Fruit fly (Drosophila melanogaster) whole organism, embryonic: ENCODE results near the gene Gr98d.

Experiments
- Adf1 ChIP-seq: fragments of 200-800 bp; sonication (Bioruptor generic); IDR thresholded peaks from 2 replicates; pipeline ENCODE4 v1.3.6; 2022; ENCODE audit warnings: missing biosample characterization, missing genetic modification characterization
- CG10209 ChIP-seq: fragments of 200-800 bp; sonication (Bioruptor generic); optimal IDR thresholded peaks from 3 replicates; lab custom pipeline; 2017; ENCODE audit warnings: missing biosample characterization, mild to moderate bottlenecking, missing genetic modification characterization, missing genetic modification reagents
- CG1024 ChIP-seq: fragments of 200-800 bp; sonication (Bioruptor generic); IDR thresholded peaks from 2 replicates; pipeline ENCODE4 v1.3.6; 2022; ENCODE audit warnings: missing biosample characterization, missing genetic modification characterization
- CG10366 ChIP-seq: fragments of 200-800 bp; sonication (Bioruptor generic); IDR thresholded peaks from 2 replicates; pipeline ENCODE4 v1.3.6; 2022; ENCODE audit warnings: missing biosample characterization, missing genetic modification characterization
- CG14441 ChIP-seq: fragments of 200-800 bp; sonication (Bioruptor generic); IDR thresholded peaks from 2 replicates; pipeline ENCODE4 v1.3.6; 2022; ENCODE audit warnings: missing biosample characterization, missing genetic modification characterization
- CG16815 ChIP-seq: fragments of 200-800 bp; sonication (Bioruptor generic); optimal IDR thresholded peaks from 3 replicates; lab custom pipeline; 2017; ENCODE audit warnings: missing biosample characterization, mild to moderate bottlenecking, missing genetic modification characterization
- CG17568 ChIP-seq: fragments of 200-800 bp; sonication (Bioruptor generic); optimal IDR thresholded peaks from 2 replicates; lab custom pipeline; 2018; ENCODE audit warnings: missing biosample characterization, mild to moderate bottlenecking, missing genetic modification characterization, moderate library complexity
- CG18011 ChIP-seq: fragments of 200-800 bp; sonication (Bioruptor generic); optimal IDR thresholded peaks from 2 replicates; lab custom pipeline; 2017; ENCODE audit warnings: missing biosample characterization, missing genetic modification characterization, mild to moderate bottlenecking, moderate library complexity, missing genotype
- CG18619 ChIP-seq: fragments of 200-800 bp; sonication (Bioruptor generic); optimal IDR thresholded peaks from 3 replicates; lab custom pipeline; 2017; ENCODE audit warnings: missing biosample characterization, mild to moderate bottlenecking, missing genetic modification characterization
- CG2889 ChIP-seq: fragments of 200-800 bp; sonication (Bioruptor generic); IDR thresholded peaks from 3 replicates; pipeline ENCODE4 v1.3.6; 2022; ENCODE audit warnings: missing biosample characterization, missing genetic modification characterization
- CG32772 ChIP-seq: fragments of 200-800 bp; sonication (Bioruptor generic); IDR thresholded peaks from 2 replicates; pipeline ENCODE4 v1.3.6; 2022; ENCODE audit warnings: missing biosample characterization, missing genetic modification characterization
- CG33557 ChIP-seq: fragments of 200-800 bp; sonication (Bioruptor generic); optimal IDR thresholded peaks from 2 replicates; lab custom pipeline; 2019; ENCODE audit warnings: missing biosample characterization, mild to moderate bottlenecking, missing genetic modification characterization, moderate library complexity
- CG4360 ChIP-seq: fragments of 200-800 bp; sonication (Bioruptor generic); IDR thresholded peaks from 2 replicates; pipeline ENCODE4 v1.3.6; 2022; ENCODE audit warnings: missing biosample characterization, missing genetic modification characterization
- CG4854 ChIP-seq: fragments of 200-800 bp; sonication (Bioruptor generic); optimal IDR thresholded peaks from 2 replicates; lab custom pipeline; 2016; ENCODE audit warnings: missing biosample characterization, missing genetic modification characterization, inconsistent platforms
- CG5180 ChIP-seq: fragments of 200-800 bp; sonication (Bioruptor generic); optimal IDR thresholded peaks from 3 replicates; lab custom pipeline; 2017; ENCODE audit warnings: missing biosample characterization, missing genetic modification characterization, mild to moderate bottlenecking, moderate library complexity, missing genetic modification reagents
- CG6689 ChIP-seq: fragments of 200-800 bp; sonication (Bioruptor generic); IDR thresholded peaks from 2 replicates; pipeline ENCODE4 v1.3.6; 2022; ENCODE audit warnings: missing biosample characterization, missing genetic modification characterization
- CG7786 ChIP-seq: fragments of 200-800 bp; sonication (Bioruptor generic); optimal IDR thresholded peaks from 2 replicates; lab custom pipeline; 2016; ENCODE audit warnings: missing biosample characterization, missing genetic modification characterization
- Dp ChIP-seq: fragments of 200-800 bp; sonication (Bioruptor generic); optimal IDR thresholded peaks from 2 replicates; lab custom pipeline; 2018; ENCODE audit warnings: missing biosample characterization, mild to moderate bottlenecking, missing genetic modification characterization, moderate library complexity
- E2f2 ChIP-seq: fragments of 200-800 bp; sonication (Bioruptor generic); IDR thresholded peaks from 2 replicates; pipeline ENCODE4 v1.3.6; 2022; ENCODE audit warnings: missing biosample characterization, missing genetic modification characterization
- Ets97D ChIP-seq: fragments of 200-800 bp; sonication (Bioruptor generic); optimal IDR thresholded peaks from 3 replicates; lab custom pipeline; 2016; ENCODE audit warnings: missing biosample characterization, missing genetic modification characterization
- HmgZ ChIP-seq: fragments of 200-800 bp; sonication (Bioruptor generic); optimal IDR thresholded peaks from 2 replicates; lab custom pipeline; 2018; ENCODE audit warnings: missing biosample characterization, mild to moderate bottlenecking, missing genetic modification characterization
- Hmr ChIP-seq: fragments of 200-800 bp; sonication (Bioruptor generic); optimal IDR thresholded peaks from 3 replicates; lab custom pipeline; 2017; ENCODE audit warnings: mild to moderate bottlenecking, missing biosample characterization, missing genetic modification reagents, missing genetic modification characterization
- Hr3 ChIP-seq: fragments of 200-800 bp; sonication (Bioruptor generic); optimal IDR thresholded peaks from 3 replicates; lab custom pipeline; 2016; ENCODE audit warnings: missing biosample characterization, missing genetic modification characterization
- Kr ChIP-seq: fragments of 200-800 bp; sonication (Bioruptor generic); optimal IDR thresholded peaks from 2 replicates; lab custom pipeline; 2017; ENCODE audit warnings: missing biosample characterization, mild to moderate bottlenecking, missing genetic modification characterization
- MTF-1 ChIP-seq: fragments of 200-800 bp; sonication (Bioruptor generic); optimal IDR thresholded peaks from 2 replicates; lab custom pipeline; 2018; ENCODE audit warnings: missing biosample characterization, mild to moderate bottlenecking, missing genetic modification characterization, borderline replicate concordance
- NFAT ChIP-seq: fragments of 200-800 bp; sonication (Bioruptor generic); IDR thresholded peaks from 2 replicates; pipeline ENCODE4 v1.3.6; 2022; ENCODE audit warnings: missing biosample characterization, missing genetic modification characterization
- Neu2 ChIP-seq: fragments of 200-800 bp; sonication (Bioruptor generic); optimal IDR thresholded peaks from 3 replicates; lab custom pipeline; 2016; ENCODE audit warnings: missing biosample characterization, missing genetic modification characterization, borderline replicate concordance
- Nf-YC ChIP-seq: fragments of 200-800 bp; optimal IDR thresholded peaks from 3 replicates; lab custom pipeline; 2019; ENCODE audit warnings: missing biosample characterization, mild to moderate bottlenecking, missing genetic modification characterization, moderate library complexity
- Oli ChIP-seq: fragments of 200-800 bp; sonication (Bioruptor generic); optimal IDR thresholded peaks from 2 replicates; lab custom pipeline; 2018; ENCODE audit warnings: missing biosample characterization, mild to moderate bottlenecking, missing genetic modification characterization, moderate library complexity
- Pdp1 ChIP-seq, 2 experiments: fragments of 200-800 bp; sonication (Bioruptor generic); optimal IDR thresholded peaks; 3 replicates each; lab custom pipeline; 2016; ENCODE audit warnings: missing biosample characterization in 2 of 2, missing genetic modification characterization in 2 of 2, mild to moderate bottlenecking in 1 of 2, moderate library complexity in 1 of 2
- TFAM ChIP-seq: fragments of 200-800 bp; sonication (Bioruptor generic); optimal IDR thresholded peaks from 2 replicates; lab custom pipeline; 2017; ENCODE audit warnings: missing biosample characterization, missing genetic modification characterization, inconsistent platforms
- al ChIP-seq: fragments of 200-800 bp; sonication (Bioruptor generic); IDR thresholded peaks from 2 replicates; pipeline ENCODE4 v1.3.6; 2022; ENCODE audit warnings: missing biosample characterization, missing genetic modification characterization
- ash1 ChIP-seq: fragments of 200-800 bp; sonication (Bioruptor generic); optimal IDR thresholded peaks from 2 replicates; lab custom pipeline; 2018; ENCODE audit warnings: missing biosample characterization, mild to moderate bottlenecking, missing genetic modification characterization
- ato ChIP-seq: fragments of 200-800 bp; sonication (Bioruptor generic); IDR thresholded peaks from 2 replicates; pipeline ENCODE4 v1.3.6; 2022; ENCODE audit warnings: missing biosample characterization, missing genetic modification characterization; ENCODE audit not compliant: partially characterized antibody
- bsh ChIP-seq, 2 experiments: fragments of 200-800 bp; sonication (Bioruptor generic); optimal IDR thresholded peaks; 2 replicates each; lab custom pipeline; 2017 to 2018; ENCODE audit warnings: mild to moderate bottlenecking in 2 of 2, missing biosample characterization in 2 of 2, missing genetic modification characterization in 2 of 2, moderate library complexity in 1 of 2
- btn ChIP-seq: fragments of 200-800 bp; sonication (Bioruptor generic); optimal IDR thresholded peaks from 2 replicates; lab custom pipeline; 2016; ENCODE audit warnings: missing biosample characterization, missing genetic modification characterization
- corto ChIP-seq: fragments of 200-800 bp; sonication (Bioruptor generic); optimal IDR thresholded peaks from 2 replicates; lab custom pipeline; 2016; ENCODE audit warnings: missing biosample characterization, mild to moderate bottlenecking, missing genetic modification characterization, moderate library complexity
- fd3F ChIP-seq: fragments of 200-800 bp; sonication (Bioruptor generic); optimal IDR thresholded peaks from 2 replicates; lab custom pipeline; 2018; ENCODE audit warnings: missing biosample characterization, mild to moderate bottlenecking, missing genetic modification characterization, moderate library complexity
- grn ChIP-seq: fragments of 200-800 bp; sonication (Bioruptor generic); optimal IDR thresholded peaks from 3 replicates; lab custom pipeline; 2017; ENCODE audit warnings: missing biosample characterization, missing genetic modification characterization
- klu ChIP-seq: fragments of 200-800 bp; sonication (Bioruptor generic); IDR thresholded peaks from 2 replicates; pipeline ENCODE4 v1.3.6; 2022; ENCODE audit warnings: missing biosample characterization, missing genetic modification characterization
- lola ChIP-seq, 3 experiments: fragments of >200 bp in 2 of 3; fragments of 200-800 bp in 1 of 3; sonication (Bioruptor generic) in 1 of 3; optimal IDR thresholded peaks; 2 replicates each; lab custom pipeline; 2017 to 2019; ENCODE audit warnings: missing biosample characterization in 3 of 3, missing genetic modification characterization in 3 of 3, mild to moderate bottlenecking in 1 of 3, moderate library complexity in 1 of 3
- luna ChIP-seq: fragments of 200-800 bp; sonication (Bioruptor generic); optimal IDR thresholded peaks from 2 replicates; lab custom pipeline; 2016; ENCODE audit warnings: missing biosample characterization, missing genetic modification characterization
- mam ChIP-seq: fragments of 200-800 bp; sonication (Bioruptor generic); optimal IDR thresholded peaks from 3 replicates; lab custom pipeline; 2016; ENCODE audit warnings: missing biosample characterization, missing genetic modification characterization
- peb ChIP-seq: fragments of 200-800 bp; sonication (Bioruptor generic); IDR thresholded peaks from 2 replicates; pipeline ENCODE4 v1.3.6; 2022; ENCODE audit warnings: missing biosample characterization, missing genetic modification characterization
- sob ChIP-seq: fragments of 200-800 bp; sonication (Bioruptor generic); IDR thresholded peaks from 2 replicates; pipeline ENCODE4 v1.3.6; 2022; ENCODE audit warnings: missing biosample characterization, missing genetic modification characterization
- sqz ChIP-seq: fragments of 200-800 bp; sonication (Bioruptor generic); optimal IDR thresholded peaks from 3 replicates; lab custom pipeline; 2018; ENCODE audit warnings: missing biosample characterization, mild to moderate bottlenecking, missing genetic modification characterization
- vvl ChIP-seq: fragments of 200-800 bp; sonication (Bioruptor generic); IDR thresholded peaks from 2 replicates; pipeline ENCODE4 v1.3.6; 2022; ENCODE audit warnings: missing biosample characterization, missing genetic modification characterization
- z ChIP-seq: fragments of 200-800 bp; sonication (Bioruptor generic); IDR thresholded peaks from 3 replicates; pipeline ENCODE4 v1.3.6; 2022; ENCODE audit warnings: missing biosample characterization, missing genetic modification characterization
- zen2 ChIP-seq: fragments of 200-800 bp; sonication (Bioruptor generic); IDR thresholded peaks from 3 replicates; pipeline ENCODE4 v1.3.6; 2022; ENCODE audit warnings: missing biosample characterization, missing genetic modification characterization; ENCODE audit not compliant: partially characterized antibody
- zfh2 ChIP-seq: fragments of 200-800 bp; sonication (Bioruptor generic); optimal IDR thresholded peaks from 2 replicates; lab custom pipeline; 2016; ENCODE audit warnings: missing biosample characterization, missing genetic modification characterization

Gene Gr98d

dm6 chr3R:27581890-27582487 lies 36.1 kb downstream of the Gr98d start, which contains the start of gene wdb (continued):
- TF ChIP-seq vvl (GFP tag; lab: Robert Waterston, UW) (no peak), ash1 (no peak), TFAM (GFP tag; lab: Kevin White, UChicago) (no peak), mam (peak; percentile 78), Dp (GFP tag; lab: Kevin White, UChicago) (no peak), CG14441 (GFP tag; lab: Robert Waterston, UW) (no peak), CG1024 (no peak), Hr3 (GFP tag; lab: Kevin White, UChicago) (peak; percentile 24), CG6689 (GFP tag; lab: Robert Waterston, UW) (no peak), CG10366 (no peak), Adf1 (GFP tag; lab: Robert Waterston, UW) (no peak), CG33557 (GFP tag; lab: Kevin White, UChicago) (no peak), Pdp1 (GFP tag; optimal IDR thresholded peaks at IDR 0.05; lab: Kevin White, UChicago) (peak; percentile 32 to 70), Oli (no peak), klu (GFP tag; lab: Robert Waterston, UW) (no peak), luna (GFP tag; lab: Kevin White, UChicago) (no peak), CG4854 (GFP tag; lab: Kevin White, UChicago) (no peak), z (no peak), peb (no peak), HmgZ (peak; percentile 22), Ets97D (GFP tag; lab: Kevin White, UChicago) (peak; percentile 8), al (no peak), CG18011 (GFP tag; lab: Kevin White, UChicago) (no peak), E2f2 (GFP tag; lab: Robert Waterston, UW) (no peak), btn (GFP tag; lab: Kevin White, UChicago) (no peak), CG7786 (GFP tag; lab: Kevin White, UChicago) (peak; percentile 43), ato (GFP tag; lab: Robert Waterston, UW) (no peak), CG16815 (GFP tag; lab: Kevin White, UChicago) (peak; percentile 16), CG17568 (GFP tag; lab: Kevin White, UChicago) (no peak), bsh (GFP tag; optimal IDR thresholded peaks at IDR 0.05; lab: Kevin White, UChicago) (peak in 1 of 2 experiments; percentile 33), CG5180 (no peak), Neu2 (GFP tag; lab: Kevin White, UChicago) (no peak), CG32772 (no peak), Nf-YC (tag; lab: Kevin White, UChicago) (no peak), sqz (GFP tag; lab: Kevin White, UChicago) (no peak), CG10209 (GFP tag; lab: Kevin White, UChicago) (peak; percentile 34), CG18619 (GFP tag; lab: Kevin White, UChicago) (peak; percentile 34), grn (GFP tag; lab: Kevin White, UChicago) (no peak), CG4360 (no peak), Kr (no peak), sob (no peak), Hmr (GFP tag; lab: Kevin White, UChicago) (peak; percentile 11), corto (no peak), NFAT (GFP tag; lab: Robert Waterston, UW) (no peak), fd3F (no peak), zen2 (GFP tag; lab: Robert Waterston, UW) (no peak), MTF-1 (GFP tag; lab: Kevin White, UChicago) (no peak), CG2889 (GFP tag; lab: Robert Waterston, UW) (no peak), zfh2 (GFP tag; lab: Kevin White, UChicago) (peak; percentile 83), lola (GFP tag; optimal IDR thresholded peaks at IDR 0.05; lab: Kevin White, UChicago) (no peak)
